Worm (Caenorhabditis elegans) whole organism, young adult: ENCODE results near the gene C03G6.21.

Experiments used
- B0261.1 ChIP-seq: sonication (generic microtip); optimal IDR thresholded peaks from 2 replicates; lab custom pipeline; 2016; ENCODE audit warnings: mild to moderate bottlenecking, missing genetic modification characterization, moderate library complexity, missing compliant biosample characterization
- B0336.3 ChIP-seq: fragments of 200-800 bp; sonication (Bioruptor generic); IDR thresholded peaks from 2 replicates; pipeline ENCODE4 v1.3.6; 2022; ENCODE audit warnings: missing genetic modification characterization, missing compliant biosample characterization
- D2030.7 ChIP-seq: fragments of 200-800 bp; sonication (Bioruptor generic); IDR thresholded peaks from 2 replicates; pipeline ENCODE4 v1.3.6; 2022; ENCODE audit warnings: missing genetic modification reagents, missing genetic modification characterization, missing compliant biosample characterization
- F22D6.2 ChIP-seq: sonication (generic microtip); optimal IDR thresholded peaks from 2 replicates; lab custom pipeline; 2016; ENCODE audit warnings: mild to moderate bottlenecking, missing genetic modification characterization, missing compliant biosample characterization
- F23B12.7 ChIP-seq: sonication (generic microtip); optimal IDR thresholded peaks from 2 replicates; lab custom pipeline; 2017; ENCODE audit warnings: missing genetic modification characterization, mild to moderate bottlenecking, missing compliant biosample characterization, antibody characterized with exemption, moderate library complexity; ENCODE audit not compliant: insufficient read depth
- F39B2.1 ChIP-seq: fragments of 200-800 bp; sonication (Bioruptor generic); IDR thresholded peaks from 2 replicates; pipeline ENCODE4 v1.3.6; 2022; ENCODE audit warnings: missing genetic modification reagents, missing genetic modification characterization, missing compliant biosample characterization
- F55B11.4 ChIP-seq: sonication (generic microtip); optimal IDR thresholded peaks from 2 replicates; lab custom pipeline; 2016; ENCODE audit warnings: missing compliant biosample characterization, missing genetic modification characterization, borderline replicate concordance; ENCODE audit not compliant: insufficient read depth
- K12H6.12 ChIP-seq: fragments of 200-800 bp; sonication (Bioruptor generic); optimal IDR thresholded peaks from 2 replicates; lab custom pipeline; 2018; ENCODE audit warnings: mild to moderate bottlenecking, missing genetic modification characterization, missing compliant biosample characterization
- Y67H2A.10 ChIP-seq: fragments of 200-800 bp; sonication (Bioruptor generic); conservative IDR thresholded peaks from 2 replicates; pipeline ENCODE4 v1.3.6; 2022; ENCODE audit warnings: missing genetic modification reagents, missing genetic modification characterization, missing compliant biosample characterization
- athp-1 ChIP-seq: sonication (generic microtip); optimal IDR thresholded peaks from 2 replicates; lab custom pipeline; 2017; ENCODE audit warnings: mild to moderate bottlenecking, missing genetic modification characterization, missing compliant biosample characterization
- attf-3 ChIP-seq: fragments of 200-800 bp; sonication (Bioruptor generic); conservative IDR thresholded peaks from 2 replicates; pipeline ENCODE4 v1.3.6; 2022; ENCODE audit warnings: missing genetic modification reagents, missing genetic modification characterization, missing compliant biosample characterization
- attf-6 ChIP-seq: fragments of 200-800 bp; sonication (Bioruptor generic); IDR thresholded peaks from 2 replicates; pipeline ENCODE4 v1.3.6; 2022; ENCODE audit warnings: missing genetic modification reagents, missing genetic modification characterization, missing compliant biosample characterization
- bed-2 ChIP-seq: fragments of 200-800 bp; sonication (Bioruptor generic); IDR thresholded peaks from 2 replicates; pipeline ENCODE4 v1.3.6; 2022; ENCODE audit warnings: missing genetic modification reagents, missing genetic modification characterization, missing compliant biosample characterization
- cebp-2 ChIP-seq: fragments of 200-800 bp; sonication (Bioruptor generic); IDR thresholded peaks from 2 replicates; pipeline ENCODE4 v1.3.6; 2022; ENCODE audit warnings: missing genetic modification characterization, missing compliant biosample characterization
- ceh-40 ChIP-seq: fragments of 200-800 bp; sonication (Bioruptor generic); IDR thresholded peaks from 2 replicates; pipeline ENCODE4 v1.3.6; 2022; ENCODE audit warnings: missing genetic modification characterization, missing compliant biosample characterization
- die-1 ChIP-seq: sonication (generic microtip); optimal IDR thresholded peaks from 2 replicates; lab custom pipeline; 2016; ENCODE audit warnings: missing genotype, mild to moderate bottlenecking, missing genetic modification characterization, missing compliant biosample characterization
- dpff-1 ChIP-seq: sonication (generic microtip); optimal IDR thresholded peaks from 2 replicates; lab custom pipeline; 2017; ENCODE audit warnings: mild to moderate bottlenecking, missing genetic modification characterization, missing compliant biosample characterization
- gei-17 ChIP-seq: fragments of 200-800 bp; sonication (Bioruptor generic); optimal IDR thresholded peaks from 2 replicates; lab custom pipeline; 2018; ENCODE audit warnings: mild to moderate bottlenecking, missing genetic modification characterization, missing compliant biosample characterization
- hlh-12 ChIP-seq: sonication (generic microtip); optimal IDR thresholded peaks from 2 replicates; lab custom pipeline; 2016; ENCODE audit warnings: missing genetic modification characterization, missing compliant biosample characterization
- hlh-26 ChIP-seq: fragments of 200-800 bp; sonication (Bioruptor generic); conservative IDR thresholded peaks from 2 replicates; pipeline ENCODE4 v1.3.6; 2022; ENCODE audit warnings: missing genetic modification reagents, missing genetic modification characterization, missing compliant biosample characterization
- hmg-20 ChIP-seq: fragments of 200-800 bp; sonication (Bioruptor generic); IDR thresholded peaks from 2 replicates; pipeline ENCODE4 v1.3.6; 2022; ENCODE audit warnings: missing genetic modification reagents, missing genetic modification characterization, missing compliant biosample characterization
- hsf-1 ChIP-seq: fragments of 200-800 bp; sonication (Bioruptor generic); IDR thresholded peaks from 2 replicates; pipeline ENCODE4 v1.3.6; 2022; ENCODE audit warnings: missing genetic modification reagents, missing genetic modification characterization, missing compliant biosample characterization
- lag-1 ChIP-seq: fragments of 200-800 bp; sonication (Bioruptor generic); IDR thresholded peaks from 2 replicates; pipeline ENCODE4 v1.3.6; 2022; ENCODE audit warnings: missing genetic modification reagents, missing genetic modification characterization, missing compliant biosample characterization
- let-526 ChIP-seq: fragments of 200-800 bp; sonication (Bioruptor generic); IDR thresholded peaks from 2 replicates; pipeline ENCODE4 v1.3.6; 2022; ENCODE audit warnings: missing genetic modification reagents, missing genetic modification characterization, missing compliant biosample characterization
- lin-26 ChIP-seq: fragments of 200-800 bp; sonication (Bioruptor generic); IDR thresholded peaks from 2 replicates; pipeline ENCODE4 v1.3.6; 2022; ENCODE audit warnings: missing genetic modification reagents, missing genetic modification characterization, missing compliant biosample characterization
- madf-8 ChIP-seq: fragments of 200-800 bp; sonication (Bioruptor generic); conservative IDR thresholded peaks from 2 replicates; pipeline ENCODE4 v1.3.6; 2022; ENCODE audit warnings: missing genetic modification reagents, missing genetic modification characterization, missing compliant biosample characterization
- nfyb-1 ChIP-seq: fragments of 200-800 bp; sonication (Bioruptor generic); IDR thresholded peaks from 2 replicates; pipeline ENCODE4 v1.3.6; 2022; ENCODE audit warnings: missing genetic modification reagents, missing genetic modification characterization, missing compliant biosample characterization
- rcor-1 ChIP-seq: fragments of 200-800 bp; sonication (Bioruptor generic); IDR thresholded peaks from 2 replicates; pipeline ENCODE4 v1.3.6; 2022; ENCODE audit warnings: missing genetic modification reagents, missing genetic modification characterization, missing compliant biosample characterization
- repo-1 ChIP-seq: sonication (generic microtip); optimal IDR thresholded peaks from 2 replicates; lab custom pipeline; 2017; ENCODE audit warnings: mild to moderate bottlenecking, missing genetic modification characterization, missing compliant biosample characterization
- somi-1 ChIP-seq: fragments of 200-800 bp; sonication (Bioruptor generic); optimal IDR thresholded peaks from 2 replicates; lab custom pipeline; 2018; ENCODE audit warnings: mild to moderate bottlenecking, missing genetic modification characterization, missing compliant biosample characterization
- tbp1 ChIP-seq: fragments of 200-800 bp; sonication (Bioruptor generic); optimal IDR thresholded peaks from 2 replicates; lab custom pipeline; 2018; ENCODE audit warnings: mild to moderate bottlenecking, missing genetic modification characterization, missing compliant biosample characterization
- tbx-9 ChIP-seq: sonication (generic microtip); optimal IDR thresholded peaks from 2 replicates; lab custom pipeline; 2016; ENCODE audit warnings: borderline replicate concordance, missing genetic modification characterization, inconsistent platforms, missing compliant biosample characterization
- unc-130 ChIP-seq: sonication (generic microtip); optimal IDR thresholded peaks from 2 replicates; lab custom pipeline; 2016; ENCODE audit warnings: missing genetic modification reagents, missing genetic modification characterization, missing compliant biosample characterization
- xnd-1 ChIP-seq: sonication (generic microtip); optimal IDR thresholded peaks from 2 replicates; lab custom pipeline; 2016; ENCODE audit warnings: missing genotype, missing genetic modification reagents, missing genetic modification characterization, missing compliant biosample characterization
- zim-3 ChIP-seq: sonication (generic microtip); optimal IDR thresholded peaks from 2 replicates; lab custom pipeline; 2017; ENCODE audit warnings: mild to moderate bottlenecking, missing genetic modification characterization, moderate library complexity, missing compliant biosample characterization
- ztf-18 ChIP-seq: sonication (generic microtip); optimal IDR thresholded peaks from 2 replicates; lab custom pipeline; 2016; ENCODE audit warnings: missing genotype, mild to moderate bottlenecking, missing genetic modification characterization, missing compliant biosample characterization
- ztf-25 ChIP-seq: fragments of 200-800 bp; sonication (Bioruptor generic); IDR thresholded peaks from 2 replicates; pipeline ENCODE4 v1.3.6; 2022; ENCODE audit warnings: missing genetic modification reagents, missing genetic modification characterization, missing compliant biosample characterization
- ztf-28 ChIP-seq: fragments of 200-800 bp; sonication (Bioruptor generic); IDR thresholded peaks from 2 replicates; pipeline ENCODE4 v1.3.6; 2022; ENCODE audit warnings: missing genetic modification reagents, missing genetic modification characterization, missing compliant biosample characterization

The C03G6.21 gene

DNA sequence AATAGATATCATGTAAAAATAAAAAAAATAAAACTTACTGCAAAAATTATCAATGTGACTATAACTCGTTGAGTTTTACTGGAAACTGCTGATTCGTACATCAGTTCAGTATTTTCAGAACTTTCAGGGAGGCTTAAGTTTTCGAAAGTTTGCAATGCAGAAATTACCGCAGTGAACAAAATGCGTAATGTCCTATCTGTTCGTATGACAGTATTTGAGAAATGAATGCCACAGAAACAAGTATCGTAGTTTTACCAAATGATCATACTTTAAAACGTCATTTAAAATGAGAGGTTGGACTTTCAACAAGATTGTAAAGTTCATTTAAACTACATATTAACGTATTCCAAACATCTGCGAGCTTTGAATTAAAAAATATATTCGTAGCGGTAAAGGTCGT is at the start of gene C03G6.21:
Gene C03G6.21, minus strand, starts transcription at position 101 of the 400 bp plus-strand sequence.
- TF ChIP-seq attf-6 (GFP tag; lab: Robert Waterston, UW): no peak
- TF ChIP-seq K12H6.12: no peak
- no peak for TF ChIP-seq bed-2 (GFP tag; lab: Robert Waterston, UW)
- no peak for TF ChIP-seq repo-1 (tag; lab: Kevin White, UChicago)
- no peak for TF ChIP-seq somi-1 (GFP tag; lab: Kevin White, UChicago)
- TF ChIP-seq hlh-12 (tag; lab: Kevin White, UChicago): no peak
- TF ChIP-seq B0261.1: no peak
- TF ChIP-seq unc-130 (GFP tag; lab: Kevin White, UChicago): no peak
- no peak for TF ChIP-seq hsf-1
- no peak for TF ChIP-seq lin-26
- no peak for TF ChIP-seq athp-1 (tag; lab: Kevin White, UChicago)
- no peak for TF ChIP-seq nfyb-1 (GFP tag; lab: Robert Waterston, UW)
- no peak for TF ChIP-seq F23B12.7
- TF ChIP-seq F22D6.2 (tag; lab: Kevin White, UChicago): no peak
- TF ChIP-seq ceh-40 (GFP tag; lab: Robert Waterston, UW): no peak
- no peak for TF ChIP-seq D2030.7
- no peak for TF ChIP-seq madf-8 (GFP tag; lab: Robert Waterston, UW)
- no peak for TF ChIP-seq ztf-18 (tag; lab: Kevin White, UChicago)
- no peak for TF ChIP-seq hlh-26 (GFP tag; lab: Robert Waterston, UW)
- TF ChIP-seq lag-1 (GFP tag; lab: Robert Waterston, UW): no peak

DNA sequence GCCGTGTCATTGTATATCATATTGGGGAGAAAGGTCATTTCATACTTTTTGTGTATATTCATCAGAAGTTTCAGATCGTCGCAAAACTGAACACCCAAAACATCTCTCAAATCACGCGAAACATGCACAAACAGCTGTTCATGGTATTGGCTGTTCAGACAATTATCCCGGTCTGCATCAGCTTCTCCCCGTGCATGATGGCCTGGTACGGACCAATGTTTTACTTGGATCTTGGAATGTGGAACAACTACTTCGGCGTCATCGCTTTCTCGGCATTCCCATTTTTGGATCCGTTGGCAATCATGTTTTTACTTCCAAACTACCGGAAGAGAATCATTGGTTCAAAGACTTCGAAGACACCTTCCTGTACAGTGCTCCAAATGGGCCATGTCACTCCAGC is 46.9 kb upstream of the C03G6.21 start:
- no peak for TF ChIP-seq ztf-25 (GFP tag; lab: Robert Waterston, UW)
- TF ChIP-seq zim-3: no peak
- TF ChIP-seq hlh-26 (GFP tag; lab: Robert Waterston, UW): no peak
- TF ChIP-seq dpff-1 (tag; lab: Kevin White, UChicago): no peak
- TF ChIP-seq B0336.3 (GFP tag; lab: Robert Waterston, UW): no peak
- no peak for TF ChIP-seq nfyb-1 (GFP tag; lab: Robert Waterston, UW)
- TF ChIP-seq rcor-1 (GFP tag; lab: Robert Waterston, UW): no peak
- no peak for TF ChIP-seq gei-17 (GFP tag; lab: Kevin White, UChicago)
- TF ChIP-seq xnd-1 (tag; lab: Kevin White, UChicago): no peak
- TF ChIP-seq ztf-18 (tag; lab: Kevin White, UChicago): no peak
- TF ChIP-seq Y67H2A.10 (GFP tag; lab: Robert Waterston, UW): no peak
- no peak for TF ChIP-seq F55B11.4 (tag; lab: Kevin White, UChicago)
- no peak for TF ChIP-seq cebp-2 (GFP tag; lab: Robert Waterston, UW)
- TF ChIP-seq tbx-9 (tag; lab: Kevin White, UChicago): no peak
- TF ChIP-seq die-1 (tag; lab: Kevin White, UChicago): no peak
- TF ChIP-seq repo-1 (tag; lab: Kevin White, UChicago): no peak
- TF ChIP-seq bed-2 (GFP tag; lab: Robert Waterston, UW): no peak
- TF ChIP-seq F39B2.1 (GFP tag; lab: Robert Waterston, UW): no peak
- TF ChIP-seq ztf-28 (GFP tag; lab: Robert Waterston, UW): no peak
- no peak for TF ChIP-seq attf-3 (GFP tag; lab: Robert Waterston, UW)
- TF ChIP-seq, all 124 proteins: peak for 0

DNA sequence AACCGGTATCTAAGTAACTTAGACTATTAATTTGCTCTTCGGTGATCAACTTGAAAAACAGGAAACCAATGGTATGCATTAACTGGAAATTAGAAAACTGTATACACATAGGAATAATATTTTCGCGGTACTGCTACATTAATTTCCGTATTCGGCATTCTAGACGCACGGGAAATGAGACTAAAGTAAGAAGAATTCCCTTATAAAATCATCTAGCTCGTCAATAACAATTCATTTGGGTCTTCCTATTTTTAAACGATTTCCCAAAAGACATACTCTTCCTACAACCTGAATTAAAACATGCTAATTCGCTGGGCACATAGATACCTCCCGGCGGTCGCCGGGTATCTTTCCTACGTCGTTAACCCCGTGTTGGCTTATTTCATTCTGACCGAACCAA is 45.8 kb upstream of the C03G6.21 start, which contains the start of gene srj-13:
Gene srj-13, plus strand, starts transcription at position 301 of the 400 bp plus-strand sequence.
- TF ChIP-seq hmg-20 (no peak), tbp1 (no peak), let-526 (GFP tag; lab: Robert Waterston, UW) (no peak), F22D6.2 (tag; lab: Kevin White, UChicago) (no peak)
